Worm (Caenorhabditis elegans): ENCODE results near the gene srt-40.

DNA sequence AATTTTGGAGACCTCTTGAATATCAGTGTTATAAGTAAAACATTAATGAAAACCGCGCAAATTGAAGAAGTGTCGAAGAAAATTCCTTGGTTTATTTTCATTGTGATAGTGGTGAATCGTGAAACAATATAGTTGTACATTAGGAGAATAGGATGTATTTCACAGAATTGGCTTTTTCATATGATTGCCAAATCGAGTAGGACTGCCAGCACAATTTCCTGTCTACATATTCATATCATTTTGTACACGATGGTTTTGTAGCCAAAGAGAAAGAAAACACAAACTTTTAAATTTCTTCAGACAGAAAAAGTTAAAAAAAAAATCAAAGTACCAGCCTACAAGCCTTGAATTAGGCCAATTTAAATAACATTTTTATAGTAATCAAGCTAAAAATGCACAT, 42.3 kb downstream of the srt-40 start, which contains the start of gene str-255:
- TF ChIP-seq pha-4 (tag; optimal IDR thresholded peaks at IDR 0.05), result no peak
- no peak for TF ChIP-seq ces-1 (GFP tag; optimal IDR thresholded peaks at IDR 0.05)
- no peak for TF ChIP-seq elt-3 (tag; optimal IDR thresholded peaks at IDR 0.05)
- no peak for TF ChIP-seq snpc-4 (tag; optimal IDR thresholded peaks at IDR 0.05)
- TF ChIP-seq unc-39 (tag; optimal IDR thresholded peaks at IDR 0.05), result no peak
- TF ChIP-seq ham-2 (GFP tag; optimal IDR thresholded peaks at IDR 0.05), result no peak
- no peak for TF ChIP-seq nhr-76 (tag; optimal IDR thresholded peaks at IDR 0.05)
- TF ChIP-seq unc-62 (GFP tag; optimal IDR thresholded peaks at IDR 0.05), result no peak
- TF ChIP-seq tbx-8 (GFP tag; optimal IDR thresholded peaks at IDR 0.05), result no peak
- no peak for TF ChIP-seq mep-1 (tag; optimal IDR thresholded peaks at IDR 0.05)
- no peak for TF ChIP-seq nhr-12 (tag; optimal IDR thresholded peaks at IDR 0.05)
- TF ChIP-seq nhr-237 (tag; optimal IDR thresholded peaks at IDR 0.05), result no peak
